Worm (Caenorhabditis elegans) whole organism, midembryonic: ENCODE results near the gene unc-25.

Experiments
- T22C8.4 ChIP-seq: fragments of 200-800 bp; sonication (Bioruptor generic); IDR thresholded peaks from 2 replicates; pipeline ENCODE4 v1.3.6; 2022; ENCODE audit warnings: missing genetic modification characterization, missing compliant biosample characterization
- cog-1 ChIP-seq: sonication (generic microtip); optimal IDR thresholded peaks from 2 replicates; lab custom pipeline; 2016; ENCODE audit warnings: missing genetic modification characterization, missing compliant biosample characterization
- flt-1 ChIP-seq: fragments of 200-800 bp; sonication (Bioruptor generic); IDR thresholded peaks from 2 replicates; pipeline ENCODE4 v1.3.6; 2022; ENCODE audit warnings: missing genetic modification characterization, missing compliant biosample characterization
- klf-2 ChIP-seq: fragments of 200-800 bp; sonication (Bioruptor generic); conservative IDR thresholded peaks from 2 replicates; pipeline ENCODE4 v1.3.6; 2022; ENCODE audit warnings: missing genetic modification reagents, missing genetic modification characterization, missing compliant biosample characterization
- med-1 ChIP-seq: sonication (generic microtip); optimal IDR thresholded peaks from 2 replicates; lab custom pipeline; 2017; ENCODE audit warnings: missing genetic modification characterization, mild to moderate bottlenecking, missing compliant biosample characterization, antibody characterized with exemption, missing genetic modification reagents; ENCODE audit not compliant: insufficient read depth
- ref-1 ChIP-seq: fragments of 200-800 bp; sonication (Bioruptor generic); conservative IDR thresholded peaks from 2 replicates; pipeline ENCODE4 v1.3.6; 2022; ENCODE audit warnings: missing genetic modification reagents, missing genetic modification characterization, missing compliant biosample characterization
- tab-1 ChIP-seq: fragments of 200-800 bp; sonication (Bioruptor generic); IDR thresholded peaks from 2 replicates; pipeline ENCODE4 v1.3.6; 2022; ENCODE audit warnings: missing genetic modification characterization, missing compliant biosample characterization
- ztf-23 ChIP-seq: fragments of 200-800 bp; sonication (Bioruptor generic); IDR thresholded peaks from 2 replicates; pipeline ENCODE4 v1.3.6; 2022; ENCODE audit warnings: missing genetic modification reagents, missing genetic modification characterization, missing compliant biosample characterization
- ztf-29 ChIP-seq: fragments of 200-800 bp; sonication (Bioruptor generic); IDR thresholded peaks from 2 replicates; pipeline ENCODE4 v1.3.6; 2022; ENCODE audit warnings: missing genetic modification reagents, missing genetic modification characterization, missing compliant biosample characterization

unc-25 gene

ce11 chrIII:12942307-12942706 is at the start of gene unc-25:
Gene unc-25, plus strand, starts transcription at chrIII:12942651.
- TF ChIP-seq tab-1 (GFP tag; lab: Robert Waterston, UW) (no peak), cog-1 (tag; lab: Kevin White, UChicago) (no peak), ztf-29 (GFP tag; lab: Robert Waterston, UW) (no peak), ref-1 (GFP tag; lab: Robert Waterston, UW) (no peak), T22C8.4 (GFP tag; lab: Robert Waterston, UW) (no peak), flt-1 (GFP tag; lab: Robert Waterston, UW) (no peak), klf-2 (GFP tag; lab: Robert Waterston, UW) (no peak), med-1 (GFP tag; lab: Kevin White, UChicago) (no peak), ztf-23 (no peak)

ce11 chrIII:12892767-12893166 is 49.7 kb upstream of the unc-25 start:
- TF ChIP-seq klf-2 (GFP tag; lab: Robert Waterston, UW) (no peak), cog-1 (tag; lab: Kevin White, UChicago) (no peak), med-1 (GFP tag; lab: Kevin White, UChicago) (no peak), ref-1 (GFP tag; lab: Robert Waterston, UW) (no peak)

ce11 chrIII:12894207-12894606 is 48.2 kb upstream of the unc-25 start:
- TF ChIP-seq ztf-29 (GFP tag; lab: Robert Waterston, UW) (no peak), ztf-23 (no peak), tab-1 (GFP tag; lab: Robert Waterston, UW) (no peak), T22C8.4 (GFP tag; lab: Robert Waterston, UW) (no peak), cog-1 (tag; lab: Kevin White, UChicago) (peak; percentile 5), klf-2 (GFP tag; lab: Robert Waterston, UW) (no peak), flt-1 (GFP tag; lab: Robert Waterston, UW) (0 out of 2 replicates have a peak, but pooled peaks have one; percentile 58)

- TF ChIP-seq ztf-23 (no peak), ztf-29 (GFP tag; lab: Robert Waterston, UW) (no peak), T22C8.4 (GFP tag; lab: Robert Waterston, UW) (no peak), flt-1 (GFP tag; lab: Robert Waterston, UW) (no peak), klf-2 (GFP tag; lab: Robert Waterston, UW) (no peak), med-1 (GFP tag; lab: Kevin White, UChicago) (no peak), ref-1 (GFP tag; lab: Robert Waterston, UW) (no peak), tab-1 (GFP tag; lab: Robert Waterston, UW) (no peak), cog-1 (tag; lab: Kevin White, UChicago) (no peak)
Measured at ce11 chrIII:12904052-12904451, 38.4 kb upstream of the unc-25 start.

ce11 chrIII:12904987-12905541 is 37.4 kb upstream of the unc-25 start, which contains the start of gene cox-5A:
Gene cox-5A, plus strand, starts transcription at chrIII:12905491.
- TF ChIP-seq flt-1 (GFP tag; lab: Robert Waterston, UW) (peak; percentile 85), cog-1 (tag; lab: Kevin White, UChicago) (peak; percentile 92), klf-2 (GFP tag; lab: Robert Waterston, UW) (no peak), tab-1 (GFP tag; lab: Robert Waterston, UW) (no peak), ztf-29 (GFP tag; lab: Robert Waterston, UW) (0 out of 2 replicates have a peak, but pooled peaks have one; percentile 37), T22C8.4 (GFP tag; lab: Robert Waterston, UW) (peak; percentile 82), med-1 (GFP tag; lab: Kevin White, UChicago) (no peak), ztf-23 (peak; percentile 86)

- TF ChIP-seq ztf-29 (GFP tag; lab: Robert Waterston, UW), result no peak
- TF ChIP-seq ref-1 (GFP tag; lab: Robert Waterston, UW), result no peak
- TF ChIP-seq ztf-23, result no peak
- TF ChIP-seq flt-1 (GFP tag; lab: Robert Waterston, UW), result no peak
- TF ChIP-seq cog-1 (tag; lab: Kevin White, UChicago), result no peak
- TF ChIP-seq T22C8.4 (GFP tag; lab: Robert Waterston, UW), result no peak
- TF ChIP-seq tab-1 (GFP tag; lab: Robert Waterston, UW), result no peak
- no peak for TF ChIP-seq med-1 (GFP tag; lab: Kevin White, UChicago)
- no peak for TF ChIP-seq klf-2 (GFP tag; lab: Robert Waterston, UW)
Measured at ce11 chrIII:12906611-12907037, 35.8 kb upstream of the unc-25 start.

- TF ChIP-seq T22C8.4 (GFP tag; lab: Robert Waterston, UW), result no peak
Measured at ce11 chrIII:12907218-12907617, 35.2 kb upstream of the unc-25 start.

- TF ChIP-seq flt-1 (GFP tag; lab: Robert Waterston, UW) (no peak), cog-1 (tag; lab: Kevin White, UChicago) (no peak), klf-2 (GFP tag; lab: Robert Waterston, UW) (no peak), ztf-23 (no peak), ref-1 (GFP tag; lab: Robert Waterston, UW) (no peak), T22C8.4 (GFP tag; lab: Robert Waterston, UW) (no peak), tab-1 (GFP tag; lab: Robert Waterston, UW) (no peak), med-1 (GFP tag; lab: Kevin White, UChicago) (no peak), ztf-29 (GFP tag; lab: Robert Waterston, UW) (no peak)
Measured at ce11 chrIII:12910365-12910764, 32.1 kb upstream of the unc-25 start, which contains the start of gene flp-14. Gene flp-14, plus strand, starts transcription at chrIII:12910510.

- TF ChIP-seq ztf-29 (GFP tag; lab: Robert Waterston, UW) (no peak), ref-1 (GFP tag; lab: Robert Waterston, UW) (no peak), cog-1 (tag; lab: Kevin White, UChicago) (no peak), klf-2 (GFP tag; lab: Robert Waterston, UW) (no peak), flt-1 (GFP tag; lab: Robert Waterston, UW) (no peak), ztf-23 (no peak), med-1 (GFP tag; lab: Kevin White, UChicago) (no peak), tab-1 (GFP tag; lab: Robert Waterston, UW) (no peak), T22C8.4 (GFP tag; lab: Robert Waterston, UW) (no peak)
Measured at ce11 chrIII:12916459-12916858, 26.0 kb upstream of the unc-25 start.
